Worm (Caenorhabditis elegans): ENCODE data around the gene C53A3.3.

The C53A3.3 gene

ce11 chrV:5717237-5717935 is 38.9 kb upstream of the C53A3.3 start, which contains the start of gene rga-3:
rga-3 (plus strand) TSS chrV:5717885.
- TF ChIP-seq gmeb-1 (tag; optimal IDR thresholded peaks at IDR 0.05) (no peak), lin-11 (tag; optimal IDR thresholded peaks at IDR 0.05) (no peak), ztf-1 (GFP tag; conservative IDR thresholded peaks at IDR 0.05) (no peak), R02D3.7 (tag; optimal IDR thresholded peaks at IDR 0.05) (no peak), lsy-2 (tag; optimal IDR thresholded peaks at IDR 0.05) (no peak), mbf-1 (tag; optimal IDR thresholded peaks at IDR 0.05) (no peak), ama-1 (optimal IDR thresholded peaks at IDR 0.05) (no peak), snpc-4 (tag; optimal IDR thresholded peaks at IDR 0.05) (no peak), blmp-1 (tag; optimal IDR thresholded peaks at IDR 0.05; ENCODE audit: insufficient read depth) (no peak)

- TF ChIP-seq ceh-82 (tag; optimal IDR thresholded peaks at IDR 0.05) (no peak), elt-1 (tag; optimal IDR thresholded peaks at IDR 0.05) (no peak)
Measured at ce11 chrV:5722093-5722492, 34.2 kb upstream of the C53A3.3 start.

ce11 chrV:5724395-5724794 is 31.9 kb upstream of the C53A3.3 start:
- TF ChIP-seq lin-11 (tag; optimal IDR thresholded peaks at IDR 0.05) = no peak
- TF ChIP-seq ztf-11 (tag; optimal IDR thresholded peaks at IDR 0.05) = no peak
- no peak for TF ChIP-seq dmd-4 (tag; optimal IDR thresholded peaks at IDR 0.05)
- no peak for TF ChIP-seq snpc-4 (tag; optimal IDR thresholded peaks at IDR 0.05)
- no peak for TF ChIP-seq ztf-4 (tag; optimal IDR thresholded peaks at IDR 0.05)
- TF ChIP-seq sma-9 (GFP tag; optimal IDR thresholded peaks at IDR 0.05) = no peak
- TF ChIP-seq sma-9 (tag; optimal IDR thresholded peaks at IDR 0.05) = no peak
- TF ChIP-seq sem-4 (tag; optimal IDR thresholded peaks at IDR 0.05) = no peak

- TF ChIP-seq snpc-4 (tag; optimal IDR thresholded peaks at IDR 0.05) = no peak
- no peak for TF ChIP-seq ama-1 (optimal IDR thresholded peaks at IDR 0.05)
- no peak for TF ChIP-seq unc-62 (GFP tag; optimal IDR thresholded peaks at IDR 0.05)
- no peak for TF ChIP-seq zag-1 (tag; optimal IDR thresholded peaks at IDR 0.05)
- TF ChIP-seq nhr-6 (tag; optimal IDR thresholded peaks at IDR 0.05) = no peak
- TF ChIP-seq nhr-11 (tag; optimal IDR thresholded peaks at IDR 0.05) = no peak
- no peak for TF ChIP-seq aly-2 (tag; optimal IDR thresholded peaks at IDR 0.05)
- TF ChIP-seq ztf-11 (tag; optimal IDR thresholded peaks at IDR 0.05) = no peak
- TF ChIP-seq ztf-4 (tag; optimal IDR thresholded peaks at IDR 0.05) = no peak
- TF ChIP-seq nhr-21 (tag; optimal IDR thresholded peaks at IDR 0.05) = no peak
- no peak for TF ChIP-seq blmp-1 (tag; optimal IDR thresholded peaks at IDR 0.05; ENCODE audit: insufficient read depth)
- no peak for TF ChIP-seq mdl-1 (tag; optimal IDR thresholded peaks at IDR 0.05)
- TF ChIP-seq alr-1 (tag; optimal IDR thresholded peaks at IDR 0.05) = no peak
- TF ChIP-seq nhr-25 (tag; optimal IDR thresholded peaks at IDR 0.05) = no peak
- no peak for TF ChIP-seq egl-27 (tag; optimal IDR thresholded peaks at IDR 0.05)
- TF ChIP-seq peb-1 (tag; optimal IDR thresholded peaks at IDR 0.05) = no peak
Measured at ce11 chrV:5726463-5726862, 29.8 kb upstream of the C53A3.3 start, which contains the start of gene K09H11.4. K09H11.4 (minus strand) TSS chrV:5726563.

ce11 chrV:5730783-5731182 is 25.5 kb upstream of the C53A3.3 start, which contains the start of gene K09H11.15:
K09H11.15 (minus strand) TSS chrV:5730883.
- TF ChIP-seq dmd-4 (tag; optimal IDR thresholded peaks at IDR 0.05) (no peak), nhr-12 (tag; optimal IDR thresholded peaks at IDR 0.05) (no peak), elt-1 (tag; optimal IDR thresholded peaks at IDR 0.05) (no peak), unc-55 (GFP tag; optimal IDR thresholded peaks at IDR 0.05) (no peak), sma-3 (GFP tag; optimal IDR thresholded peaks at IDR 0.05) (no peak), peb-1 (tag; optimal IDR thresholded peaks at IDR 0.05) (no peak), gmeb-1 (tag; optimal IDR thresholded peaks at IDR 0.05) (no peak), skn-1 (tag; optimal IDR thresholded peaks at IDR 0.05) (no peak), fos-1 (tag; optimal IDR thresholded peaks at IDR 0.05) (no peak), ceh-82 (tag; optimal IDR thresholded peaks at IDR 0.05) (no peak), aly-2 (tag; optimal IDR thresholded peaks at IDR 0.05) (no peak), ama-1 (optimal IDR thresholded peaks at IDR 0.05) (no peak), sma-9 (GFP tag; optimal IDR thresholded peaks at IDR 0.05) (no peak), sma-9 (tag; optimal IDR thresholded peaks at IDR 0.05) (no peak), Y55F3AM.14 (GFP tag; optimal IDR thresholded peaks at IDR 0.05) (no peak), unc-62 (GFP tag; optimal IDR thresholded peaks at IDR 0.05) (no peak), lin-13 (GFP tag; optimal IDR thresholded peaks at IDR 0.05) (no peak), lin-39 (tag; optimal IDR thresholded peaks at IDR 0.05) (no peak), snpc-4 (tag; optimal IDR thresholded peaks at IDR 0.05) (no peak), elt-3 (tag; optimal IDR thresholded peaks at IDR 0.05) (no peak)

Data from whole organism, L2 larva.